Fruit fly (Drosophila melanogaster) whole organism: ENCODE measurements around the gene tws.

Experiments
- CG8478 ChIP-seq: fragments of >200 bp; optimal IDR thresholded peaks from 2 replicates; lab custom pipeline; 2018; ENCODE audit warnings: inconsistent platforms
- Dll ChIP-seq: fragments of >200 bp; optimal IDR thresholded peaks from 2 replicates; lab custom pipeline; 2017
- EcR ChIP-seq, 2 experiments: fragments of >200 bp; optimal IDR thresholded peaks; 2 replicates each; lab custom pipeline; 2017; ENCODE audit warnings: missing biosample characterization in 2 of 2, missing genetic modification characterization in 2 of 2, missing genetic modification reagents in 2 of 2
- pan ChIP-seq: fragments of >200 bp; optimal IDR thresholded peaks from 2 replicates; lab custom pipeline; 2017
- psq ChIP-seq: fragments of >200 bp; optimal IDR thresholded peaks from 2 replicates; lab custom pipeline; 2017
- usp ChIP-seq: fragments of >200 bp; optimal IDR thresholded peaks from 2 replicates; lab custom pipeline; 2017; ENCODE audit warnings: missing biosample characterization, missing genetic modification characterization, mixed read lengths

The tws gene

dm6 chr3R:10084914-10085313 is 54.7 kb downstream of the tws start:
- TF ChIP-seq Dll (lab: Kevin White, UChicago) (no peak), EcR (GFP tag; optimal IDR thresholded peaks at IDR 0.05; lab: Kevin White, UChicago) (no peak), CG8478 (lab: Kevin White, UChicago) (no peak), psq (lab: Kevin White, UChicago) (no peak), pan (no peak), usp (GFP tag; lab: Kevin White, UChicago) (no peak)

- TF ChIP-seq CG8478 (lab: Kevin White, UChicago) (no peak), psq (lab: Kevin White, UChicago) (no peak), Dll (lab: Kevin White, UChicago) (no peak), EcR (GFP tag; optimal IDR thresholded peaks at IDR 0.05; lab: Kevin White, UChicago) (no peak), pan (no peak), usp (GFP tag; lab: Kevin White, UChicago) (no peak)
Observed at dm6 chr3R:10084179-10084647, 55.4 kb downstream of the tws start.

dm6 chr3R:10083077-10083476 is 56.5 kb downstream of the tws start:
- no peak for TF ChIP-seq CG8478 (lab: Kevin White, UChicago)
- no peak for TF ChIP-seq usp (GFP tag; lab: Kevin White, UChicago)
- TF ChIP-seq EcR (GFP tag; optimal IDR thresholded peaks at IDR 0.05; lab: Kevin White, UChicago) = no peak

DNA sequence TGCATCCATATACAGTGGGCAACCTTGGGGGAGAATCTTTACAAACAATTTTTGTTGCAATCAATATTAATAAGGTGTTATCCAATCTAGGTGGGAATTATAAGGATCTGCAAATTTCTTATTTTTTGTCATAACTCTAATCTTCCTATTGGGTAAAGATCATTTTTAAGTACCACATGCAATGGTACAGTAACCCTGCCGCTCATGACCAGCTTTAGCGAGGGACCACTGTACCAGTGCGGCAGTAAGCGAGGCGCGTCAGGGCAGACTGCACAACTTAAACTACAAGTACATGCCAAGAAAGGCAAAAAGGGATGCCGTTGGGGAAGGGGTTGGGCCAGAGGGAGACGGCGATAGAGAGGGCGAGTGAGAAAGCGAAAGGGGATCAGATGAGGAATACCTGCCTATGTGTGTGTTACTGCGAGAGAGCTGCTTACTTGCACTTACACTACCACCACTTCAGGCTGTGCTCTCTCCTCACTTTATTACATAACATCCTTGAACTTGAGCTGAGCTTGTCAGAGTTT is 57.0 kb downstream of the tws start:
- no peak for TF ChIP-seq Dll (lab: Kevin White, UChicago)
- TF ChIP-seq EcR (GFP tag; optimal IDR thresholded peaks at IDR 0.05; lab: Kevin White, UChicago) = no peak
- TF ChIP-seq psq (lab: Kevin White, UChicago) = no peak
- no peak for TF ChIP-seq CG8478 (lab: Kevin White, UChicago)
- TF ChIP-seq usp (GFP tag; lab: Kevin White, UChicago) = no peak
- no peak for TF ChIP-seq pan

DNA sequence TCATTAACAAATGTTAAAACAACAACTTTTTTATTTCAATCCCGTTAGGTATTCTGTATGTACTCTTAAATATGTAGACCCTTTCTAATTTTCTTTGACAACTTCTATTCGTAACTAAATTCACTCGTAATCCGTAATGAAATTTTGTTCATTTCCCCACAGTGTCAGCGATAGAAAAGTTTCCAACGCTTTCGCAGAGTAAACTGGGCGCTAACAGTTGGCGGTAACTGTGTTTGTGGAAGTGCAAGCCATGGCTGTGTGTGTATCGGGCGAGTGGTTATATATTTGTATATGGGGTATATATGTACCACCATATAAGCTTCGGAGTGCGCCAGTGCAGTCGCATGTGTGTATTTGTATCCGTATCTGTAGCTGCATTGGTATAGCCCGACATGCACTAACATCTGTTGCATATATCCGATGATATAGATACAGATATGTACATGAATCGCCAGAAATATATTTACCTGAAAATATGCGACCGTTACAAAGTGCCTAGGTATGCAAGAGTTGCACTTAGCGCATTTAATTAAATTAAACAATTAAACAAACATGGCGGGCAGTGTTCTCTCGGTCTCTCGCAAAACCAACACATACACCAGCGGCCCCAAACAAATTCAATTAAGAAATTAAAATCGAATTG is 58.0 kb downstream of the tws start:
- TF ChIP-seq pan (no peak), CG8478 (lab: Kevin White, UChicago) (no peak), EcR (GFP tag; optimal IDR thresholded peaks at IDR 0.05; lab: Kevin White, UChicago) (no peak), usp (GFP tag; lab: Kevin White, UChicago) (no peak)

DNA sequence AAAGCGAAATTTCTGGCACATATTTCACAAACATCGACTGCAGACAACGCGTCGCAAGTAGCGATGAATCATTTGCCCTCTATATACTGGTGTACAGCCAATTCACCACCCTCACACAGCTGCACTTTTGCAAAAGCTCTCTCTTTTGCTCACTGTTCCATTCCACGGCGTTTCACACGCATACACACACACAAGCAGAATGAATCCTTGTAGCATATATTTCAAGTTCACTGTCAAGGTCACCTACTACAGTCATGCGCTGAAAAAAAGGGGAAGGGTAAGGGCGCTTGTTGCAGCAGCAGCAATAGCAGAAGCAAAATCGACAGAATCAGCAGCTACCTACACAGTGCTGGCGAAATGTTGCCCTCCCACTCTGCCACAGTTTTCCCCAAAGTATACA is 58.9 kb downstream of the tws start:
- TF ChIP-seq pan (no peak), psq (lab: Kevin White, UChicago) (no peak), CG8478 (lab: Kevin White, UChicago) (no peak), EcR (GFP tag; optimal IDR thresholded peaks at IDR 0.05; lab: Kevin White, UChicago) (no peak), usp (GFP tag; lab: Kevin White, UChicago) (no peak)

- TF ChIP-seq psq (lab: Kevin White, UChicago) = no peak
- TF ChIP-seq CG8478 (lab: Kevin White, UChicago) = peak; percentile 19
Observed at dm6 chr3R:10079267-10079987, 60.1 kb downstream of the tws start.

dm6 chr3R:10078468-10079143 is 61.0 kb downstream of the tws start:
- TF ChIP-seq Dll (lab: Kevin White, UChicago) (no peak), psq (lab: Kevin White, UChicago) (no peak), pan (no peak), usp (GFP tag; lab: Kevin White, UChicago) (no peak), CG8478 (lab: Kevin White, UChicago) (no peak), EcR (GFP tag; optimal IDR thresholded peaks at IDR 0.05; lab: Kevin White, UChicago) (no peak)

DNA sequence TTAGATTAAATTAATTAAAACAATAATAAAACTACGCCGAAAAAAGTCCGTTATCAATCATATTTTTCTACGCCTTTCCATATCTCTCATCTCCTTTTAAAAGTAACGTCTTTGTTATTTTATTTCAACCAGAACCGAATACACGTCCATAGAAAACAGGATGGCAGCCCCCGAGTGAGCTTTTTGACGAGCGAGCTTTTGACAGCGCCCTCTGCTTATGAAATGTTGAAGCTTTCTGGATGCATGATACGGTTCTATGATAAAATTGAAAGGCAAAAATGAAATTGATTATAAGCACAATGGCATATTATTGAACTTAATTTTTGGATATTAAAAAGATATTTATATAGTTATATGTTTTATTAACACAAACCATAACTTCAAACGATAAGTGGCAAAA is 62.9 kb downstream of the tws start:
- TF ChIP-seq usp (GFP tag; lab: Kevin White, UChicago) (no peak), CG8478 (lab: Kevin White, UChicago) (no peak), Dll (lab: Kevin White, UChicago) (no peak), psq (lab: Kevin White, UChicago) (no peak), pan (no peak), EcR (GFP tag; optimal IDR thresholded peaks at IDR 0.05; lab: Kevin White, UChicago) (no peak)
